Fruit fly (Drosophila melanogaster) whole organism, embryonic: ENCODE results near the gene lectin-21Ca.

Experiments
- ATbp ChIP-seq: fragments of 200-800 bp; sonication (Bioruptor generic); optimal IDR thresholded peaks from 2 replicates; lab custom pipeline; 2017; ENCODE audit warnings: missing biosample characterization, mild to moderate bottlenecking, missing genetic modification characterization, missing genetic modification reagents
- Atf3 ChIP-seq: fragments of 200-800 bp; sonication (Bioruptor generic); optimal IDR thresholded peaks from 3 replicates; lab custom pipeline; 2016; ENCODE audit warnings: missing biosample characterization, missing genetic modification characterization
- CG10366 ChIP-seq: fragments of 200-800 bp; sonication (Bioruptor generic); IDR thresholded peaks from 2 replicates; pipeline ENCODE4 v1.3.6; 2022; ENCODE audit warnings: missing biosample characterization, missing genetic modification characterization
- CG10959 ChIP-seq: fragments of 200-800 bp; sonication (Bioruptor generic); IDR thresholded peaks from 2 replicates; pipeline ENCODE4 v1.3.6; 2022; ENCODE audit warnings: missing biosample characterization, missing genetic modification characterization
- CG11560 ChIP-seq: fragments of 200-800 bp; sonication (Bioruptor generic); IDR thresholded peaks from 3 replicates; pipeline ENCODE4 v1.3.6; 2022; ENCODE audit warnings: missing biosample characterization, missing genetic modification characterization
- CG12155 ChIP-seq: fragments of 200-800 bp; sonication (Bioruptor generic); optimal IDR thresholded peaks from 3 replicates; lab custom pipeline; 2016; ENCODE audit warnings: missing biosample characterization, missing genetic modification characterization
- CG12236 ChIP-seq: fragments of 200-800 bp; sonication (Bioruptor generic); optimal IDR thresholded peaks from 2 replicates; lab custom pipeline; 2016; ENCODE audit warnings: missing biosample characterization, missing genetic modification characterization
- CG1529 ChIP-seq: fragments of 200-800 bp; sonication (Bioruptor generic); optimal IDR thresholded peaks from 3 replicates; lab custom pipeline; 2018; ENCODE audit warnings: missing biosample characterization, missing genetic modification characterization
- CG15696 ChIP-seq: fragments of 200-800 bp; sonication (Bioruptor generic); optimal IDR thresholded peaks from 2 replicates; lab custom pipeline; 2019; ENCODE audit warnings: missing biosample characterization, mild to moderate bottlenecking, missing genetic modification characterization, moderate library complexity
- CG1602 ChIP-seq: fragments of 200-800 bp; sonication (Bioruptor generic); optimal IDR thresholded peaks from 3 replicates; lab custom pipeline; 2016; ENCODE audit warnings: missing biosample characterization, missing genetic modification characterization
- CG31224 ChIP-seq: fragments of 200-800 bp; sonication (Bioruptor generic); IDR thresholded peaks from 2 replicates; pipeline ENCODE4 v1.3.6; 2022; ENCODE audit warnings: missing biosample characterization, missing genetic modification characterization
- CG4820 ChIP-seq: fragments of 200-800 bp; sonication (Bioruptor generic); optimal IDR thresholded peaks from 3 replicates; lab custom pipeline; 2016; ENCODE audit warnings: missing biosample characterization, missing genetic modification characterization
- CG6689 ChIP-seq: fragments of 200-800 bp; sonication (Bioruptor generic); IDR thresholded peaks from 2 replicates; pipeline ENCODE4 v1.3.6; 2022; ENCODE audit warnings: missing biosample characterization, missing genetic modification characterization
- D ChIP-seq, 2 experiments: fragments of 200-800 bp in 1 of 2; fragments of >200 bp in 1 of 2; sonication (Bioruptor generic) in 1 of 2; optimal IDR thresholded peaks; 2 replicates in 1 of 2; 3 replicates in 1 of 2; lab custom pipeline; 2017; ENCODE audit warnings: mild to moderate bottlenecking in 1 of 2, missing biosample characterization in 1 of 2, missing genetic modification characterization in 1 of 2, missing genetic modification reagents in 1 of 2
- Drgx ChIP-seq: fragments of 200-800 bp; sonication (Bioruptor generic); IDR thresholded peaks from 2 replicates; pipeline ENCODE4 v1.3.6; 2022; ENCODE audit warnings: missing biosample characterization, missing genetic modification characterization
- Elba2 ChIP-seq: fragments of 200-800 bp; sonication (Bioruptor generic); optimal IDR thresholded peaks from 3 replicates; lab custom pipeline; 2016; ENCODE audit warnings: missing biosample characterization, missing genetic modification characterization
- Hr3 ChIP-seq: fragments of 200-800 bp; sonication (Bioruptor generic); optimal IDR thresholded peaks from 3 replicates; lab custom pipeline; 2016; ENCODE audit warnings: missing biosample characterization, missing genetic modification characterization
- Lhr ChIP-seq: fragments of 200-800 bp; sonication (Bioruptor generic); optimal IDR thresholded peaks from 3 replicates; lab custom pipeline; 2017; ENCODE audit warnings: mild to moderate bottlenecking, missing biosample characterization, missing genetic modification reagents, missing genetic modification characterization
- Mes4 ChIP-seq: fragments of 200-800 bp; sonication (Bioruptor generic); optimal IDR thresholded peaks from 2 replicates; lab custom pipeline; 2016; ENCODE audit warnings: missing biosample characterization, missing genetic modification characterization
- NK7.1 ChIP-seq: fragments of 200-800 bp; sonication (Bioruptor generic); optimal IDR thresholded peaks from 3 replicates; lab custom pipeline; 2016; ENCODE audit warnings: missing biosample characterization, missing genetic modification characterization
- Nf-YC ChIP-seq: fragments of 200-800 bp; optimal IDR thresholded peaks from 3 replicates; lab custom pipeline; 2019; ENCODE audit warnings: missing biosample characterization, mild to moderate bottlenecking, missing genetic modification characterization, moderate library complexity
- Oli ChIP-seq: fragments of 200-800 bp; sonication (Bioruptor generic); optimal IDR thresholded peaks from 2 replicates; lab custom pipeline; 2018; ENCODE audit warnings: missing biosample characterization, mild to moderate bottlenecking, missing genetic modification characterization, moderate library complexity
- Optix ChIP-seq: fragments of 200-800 bp; sonication (Bioruptor generic); IDR thresholded peaks from 3 replicates; pipeline ENCODE4 v1.3.6; 2022; ENCODE audit warnings: missing biosample characterization, missing genetic modification characterization
- Sox102F ChIP-seq: fragments of 200-800 bp; sonication (Bioruptor generic); optimal IDR thresholded peaks from 2 replicates; lab custom pipeline; 2018; ENCODE audit warnings: missing biosample characterization, mild to moderate bottlenecking, missing genetic modification characterization, moderate library complexity
- Xbp1 ChIP-seq: fragments of 200-800 bp; sonication (Bioruptor generic); optimal IDR thresholded peaks from 3 replicates; lab custom pipeline; 2016; ENCODE audit warnings: missing biosample characterization, mild to moderate bottlenecking, missing genetic modification characterization
- Xrp1 ChIP-seq: fragments of 200-800 bp; sonication (Bioruptor generic); IDR thresholded peaks from 2 replicates; pipeline ENCODE4 v1.3.6; 2022; ENCODE audit warnings: missing biosample characterization, missing genetic modification characterization
- ase ChIP-seq: fragments of 200-800 bp; sonication (Bioruptor generic); IDR thresholded peaks from 3 replicates; pipeline ENCODE4 v1.3.6; 2022; ENCODE audit warnings: missing biosample characterization, missing genetic modification characterization
- az2 ChIP-seq: fragments of 200-800 bp; sonication (Bioruptor generic); optimal IDR thresholded peaks from 3 replicates; lab custom pipeline; 2016; ENCODE audit warnings: missing biosample characterization, missing genetic modification characterization
- bcd ChIP-seq: fragments of 200-800 bp; sonication (Bioruptor generic); optimal IDR thresholded peaks from 2 replicates; lab custom pipeline; 2017; ENCODE audit warnings: missing biosample characterization, mild to moderate bottlenecking, missing genetic modification characterization
- btn ChIP-seq: fragments of 200-800 bp; sonication (Bioruptor generic); optimal IDR thresholded peaks from 2 replicates; lab custom pipeline; 2016; ENCODE audit warnings: missing biosample characterization, missing genetic modification characterization
- dan ChIP-seq: fragments of 200-800 bp; sonication (Bioruptor generic); IDR thresholded peaks from 2 replicates; pipeline ENCODE4 v1.3.6; 2022; ENCODE audit warnings: missing biosample characterization, missing genetic modification characterization
- esg ChIP-seq: fragments of 200-800 bp; sonication (Bioruptor generic); conservative IDR thresholded peaks from 2 replicates; pipeline ENCODE4 v1.3.6; 2022; ENCODE audit warnings: missing biosample characterization, missing genetic modification characterization
- fd3F ChIP-seq: fragments of 200-800 bp; sonication (Bioruptor generic); optimal IDR thresholded peaks from 2 replicates; lab custom pipeline; 2018; ENCODE audit warnings: missing biosample characterization, mild to moderate bottlenecking, missing genetic modification characterization, moderate library complexity
- fd96Cb ChIP-seq: fragments of 200-800 bp; sonication (Bioruptor generic); optimal IDR thresholded peaks from 2 replicates; lab custom pipeline; 2018; ENCODE audit warnings: missing biosample characterization, mild to moderate bottlenecking, missing genetic modification characterization, moderate library complexity
- gcm2 ChIP-seq: fragments of 200-800 bp; sonication (Bioruptor generic); optimal IDR thresholded peaks from 2 replicates; lab custom pipeline; 2016; ENCODE audit warnings: missing biosample characterization, missing genetic modification characterization
- her ChIP-seq: fragments of 200-800 bp; sonication (Bioruptor generic); optimal IDR thresholded peaks from 2 replicates; lab custom pipeline; 2016; ENCODE audit warnings: missing biosample characterization, missing genetic modification characterization
- nom ChIP-seq: fragments of 200-800 bp; sonication (Bioruptor generic); optimal IDR thresholded peaks from 2 replicates; lab custom pipeline; 2017; ENCODE audit warnings: missing biosample characterization, missing genetic modification characterization, mild to moderate bottlenecking, moderate library complexity, missing genetic modification reagents
- oc ChIP-seq: fragments of 200-800 bp; sonication (Bioruptor generic); optimal IDR thresholded peaks from 2 replicates; lab custom pipeline; 2018; ENCODE audit warnings: missing biosample characterization, mild to moderate bottlenecking, missing genetic modification characterization, moderate library complexity
- odd ChIP-seq: fragments of 200-800 bp; sonication (Bioruptor generic); optimal IDR thresholded peaks from 2 replicates; lab custom pipeline; 2017; ENCODE audit warnings: missing biosample characterization, mild to moderate bottlenecking, missing genetic modification characterization
- otp ChIP-seq: fragments of 200-800 bp; sonication (Bioruptor generic); IDR thresholded peaks from 3 replicates; pipeline ENCODE4, ENCODE4 v1.3.6; 2022; ENCODE audit warnings: missing biosample characterization, missing genetic modification characterization
- p53 ChIP-seq: fragments of 200-800 bp; sonication (Bioruptor generic); optimal IDR thresholded peaks from 2 replicates; lab custom pipeline; 2016; ENCODE audit warnings: missing biosample characterization, missing genetic modification characterization
- peb ChIP-seq: fragments of 200-800 bp; sonication (Bioruptor generic); IDR thresholded peaks from 2 replicates; pipeline ENCODE4 v1.3.6; 2022; ENCODE audit warnings: missing biosample characterization, missing genetic modification characterization
- phol ChIP-seq: fragments of 200-800 bp; sonication (Bioruptor generic); optimal IDR thresholded peaks from 3 replicates; lab custom pipeline; 2018; ENCODE audit warnings: missing biosample characterization, mild to moderate bottlenecking, missing genetic modification characterization, moderate library complexity
- pzg ChIP-seq: fragments of 200-800 bp; sonication (Bioruptor generic); optimal IDR thresholded peaks from 3 replicates; lab custom pipeline; 2018; ENCODE audit warnings: missing biosample characterization, mild to moderate bottlenecking, missing genetic modification characterization, moderate library complexity
- salm ChIP-seq: fragments of 200-800 bp; sonication (Bioruptor generic); optimal IDR thresholded peaks from 2 replicates; lab custom pipeline; 2018; ENCODE audit warnings: missing biosample characterization, mild to moderate bottlenecking, missing genetic modification characterization
- sens-2 ChIP-seq: fragments of 200-800 bp; sonication (Bioruptor generic); IDR thresholded peaks from 2 replicates; pipeline ENCODE4 v1.3.6; 2022; ENCODE audit warnings: missing biosample characterization, missing genetic modification characterization
- sisA ChIP-seq: fragments of 200-800 bp; sonication (Bioruptor generic); IDR thresholded peaks from 2 replicates; pipeline ENCODE4 v1.3.6; 2022; ENCODE audit warnings: missing biosample characterization, missing genetic modification characterization
- so ChIP-seq: fragments of 200-800 bp; sonication (Bioruptor generic); IDR thresholded peaks from 3 replicates; pipeline ENCODE4 v1.3.6; 2022; ENCODE audit warnings: missing biosample characterization, missing genetic modification characterization
- ssp ChIP-seq: fragments of 200-800 bp; sonication (Bioruptor generic); IDR thresholded peaks from 2 replicates; pipeline ENCODE4 v1.3.6; 2022; ENCODE audit warnings: missing biosample characterization, missing genetic modification characterization
- tio ChIP-seq: fragments of 200-800 bp; sonication (Bioruptor generic); optimal IDR thresholded peaks from 2 replicates; lab custom pipeline; 2017; ENCODE audit warnings: missing biosample characterization, missing genetic modification characterization, inconsistent platforms
- zen ChIP-seq: fragments of 200-800 bp; sonication (Bioruptor generic); optimal IDR thresholded peaks from 3 replicates; lab custom pipeline; 2018; ENCODE audit warnings: missing biosample characterization, mild to moderate bottlenecking, missing genetic modification characterization, moderate library complexity

The lectin-21Ca gene

dm6 chr2L:606165-606564 lies 18.3 kb upstream of the lectin-21Ca start:
- TF ChIP-seq esg: 0 out of 2 replicates have a peak, but pooled peaks have one; percentile 13
- TF ChIP-seq dan (GFP tag; lab: Robert Waterston, UW): peak; percentile 62; the same call in 1 of the 2 replicates
- peak; percentile 84 for TF ChIP-seq Xrp1
- TF ChIP-seq Atf3 (GFP tag; lab: Kevin White, UChicago): peak; percentile 20
- peak; percentile 0 for TF ChIP-seq Oli (tag; lab: Kevin White, UChicago)
- TF ChIP-seq CG12236 (GFP tag; lab: Kevin White, UChicago): peak; percentile 11
- no peak for TF ChIP-seq CG31224 (GFP tag; lab: Robert Waterston, UW)
- TF ChIP-seq oc (tag; lab: Kevin White, UChicago): no peak
- TF ChIP-seq so (GFP tag; lab: Robert Waterston, UW): 0 out of 3 replicates have a peak, but pooled peaks have one; percentile 33
- TF ChIP-seq zen (tag; lab: Kevin White, UChicago): peak; percentile 84
- TF ChIP-seq Lhr: no peak
- TF ChIP-seq CG1529 (GFP tag; lab: Kevin White, UChicago): peak; percentile 5
- TF ChIP-seq CG10959 (GFP tag; lab: Robert Waterston, UW): peak; percentile 75
- no peak for TF ChIP-seq NK7.1 (GFP tag; lab: Kevin White, UChicago)
- no peak for TF ChIP-seq pzg (GFP tag; lab: Kevin White, UChicago)
- TF ChIP-seq peb (GFP tag; lab: Robert Waterston, UW): peak; percentile 71
- peak; percentile 92 for TF ChIP-seq Drgx (GFP tag; lab: Robert Waterston, UW)
- TF ChIP-seq ase (GFP tag; lab: Robert Waterston, UW): no peak
- peak; percentile 45 for TF ChIP-seq fd96Cb
- TF ChIP-seq p53: no peak
- TF ChIP-seq CG12155: no peak
- TF ChIP-seq sens-2 (GFP tag; lab: Robert Waterston, UW): peak; percentile 76
- no peak for TF ChIP-seq btn (GFP tag; lab: Kevin White, UChicago)
- peak; percentile 48 for TF ChIP-seq Sox102F (GFP tag; lab: Kevin White, UChicago)
- 0 out of 2 replicates have a peak, but pooled peaks have one; percentile 19 for TF ChIP-seq ssp (GFP tag; lab: Robert Waterston, UW)
- TF ChIP-seq Nf-YC: no peak
- no peak for TF ChIP-seq D (optimal IDR thresholded peaks at IDR 0.05; lab: Kevin White, UChicago)
- TF ChIP-seq D (GFP tag; optimal IDR thresholded peaks at IDR 0.05; lab: Kevin White, UChicago): peak; percentile 9
- TF ChIP-seq CG6689 (GFP tag; lab: Robert Waterston, UW): peak; percentile 42; the same call in 1 of the 2 replicates
- peak; percentile 29 for TF ChIP-seq CG1602 (GFP tag; lab: Kevin White, UChicago)
- no peak for TF ChIP-seq CG11560
- peak; percentile 57 for TF ChIP-seq phol (tag; lab: Kevin White, UChicago)
- TF ChIP-seq ATbp (GFP tag; lab: Kevin White, UChicago): peak; percentile 29
- peak; percentile 65 for TF ChIP-seq otp (GFP tag; lab: Robert Waterston, UW)
- TF ChIP-seq sisA: peak; percentile 51
- no peak for TF ChIP-seq bcd (GFP tag; lab: Kevin White, UChicago)
- TF ChIP-seq salm: no peak
- TF ChIP-seq az2 (GFP tag; lab: Kevin White, UChicago): peak; percentile 31
- TF ChIP-seq Optix (GFP tag; lab: Robert Waterston, UW): peak; percentile 56; the same call in 1 of the 3 replicates
- TF ChIP-seq Hr3: peak; percentile 12
- no peak for TF ChIP-seq odd (GFP tag; lab: Kevin White, UChicago)
- peak; percentile 21 for TF ChIP-seq nom (GFP tag; lab: Kevin White, UChicago)
- no peak for TF ChIP-seq gcm2 (GFP tag; lab: Kevin White, UChicago)
- peak; percentile 34 for TF ChIP-seq Xbp1 (GFP tag; lab: Kevin White, UChicago)
- peak; percentile 11 for TF ChIP-seq Elba2 (GFP tag; lab: Kevin White, UChicago)
- TF ChIP-seq tio (GFP tag; lab: Kevin White, UChicago): peak; percentile 36
- TF ChIP-seq Mes4 (GFP tag; lab: Kevin White, UChicago): peak; percentile 5
- TF ChIP-seq her: no peak
- peak; percentile 26; the same call in 1 of the 2 replicates for TF ChIP-seq CG10366 (GFP tag; lab: Robert Waterston, UW)
- TF ChIP-seq fd3F (GFP tag; lab: Kevin White, UChicago): no peak
- TF ChIP-seq CG4820: peak; percentile 5
- TF ChIP-seq CG15696 (tag; lab: Kevin White, UChicago): peak; percentile 70
